Fruit fly (Drosophila melanogaster) whole organism, embryonic: ENCODE results near the gene CG16758.

Source experiments
- Ada2b ChIP-seq: fragments of 200-800 bp; sonication (Bioruptor generic); IDR thresholded peaks from 2 replicates; pipeline ENCODE4 v1.3.6; 2022; ENCODE audit warnings: missing biosample characterization, missing genetic modification characterization
- Atf6 ChIP-seq: fragments of 200-800 bp; sonication (Bioruptor generic); IDR thresholded peaks from 2 replicates; pipeline ENCODE4 v1.3.6; 2022; ENCODE audit warnings: missing biosample characterization, missing genetic modification characterization
- Awh ChIP-seq: fragments of 200-800 bp; sonication (Bioruptor generic); IDR thresholded peaks from 2 replicates; pipeline ENCODE4, ENCODE4 v1.3.6; 2022; ENCODE audit warnings: missing biosample characterization, missing genetic modification characterization
- CG10654 ChIP-seq: fragments of 200-800 bp; sonication (Bioruptor generic); optimal IDR thresholded peaks from 2 replicates; lab custom pipeline; 2016; ENCODE audit warnings: missing biosample characterization, missing genetic modification characterization
- CG13424 ChIP-seq: fragments of 200-800 bp; sonication (Bioruptor generic); optimal IDR thresholded peaks from 2 replicates; lab custom pipeline; 2019; ENCODE audit warnings: missing biosample characterization, mild to moderate bottlenecking, missing genetic modification characterization, moderate library complexity
- CG14050 ChIP-seq: fragments of 200-800 bp; sonication (Bioruptor generic); IDR thresholded peaks from 3 replicates; pipeline ENCODE4 v1.3.6; 2022; ENCODE audit warnings: missing biosample characterization, missing genetic modification characterization
- CG17359 ChIP-seq: fragments of 200-800 bp; sonication (Bioruptor generic); optimal IDR thresholded peaks from 3 replicates; lab custom pipeline; 2018; ENCODE audit warnings: missing biosample characterization, mild to moderate bottlenecking, missing genetic modification characterization, moderate library complexity
- CG17612 ChIP-seq: fragments of 200-800 bp; sonication (Bioruptor generic); IDR thresholded peaks from 2 replicates; pipeline ENCODE4 v1.3.6; 2022; ENCODE audit warnings: missing biosample characterization, missing genetic modification characterization
- CG17829 ChIP-seq: fragments of 200-800 bp; optimal IDR thresholded peaks from 2 replicates; lab custom pipeline; 2019; ENCODE audit warnings: missing biosample characterization, mild to moderate bottlenecking, missing genetic modification characterization, moderate library complexity
- CG2199 ChIP-seq: fragments of 200-800 bp; sonication (Bioruptor generic); IDR thresholded peaks from 3 replicates; pipeline ENCODE4 v1.3.6; 2022; ENCODE audit warnings: missing biosample characterization, missing genetic modification characterization
- CG2678 ChIP-seq: fragments of 200-800 bp; sonication (Bioruptor generic); optimal IDR thresholded peaks from 3 replicates; lab custom pipeline; 2019; ENCODE audit warnings: missing biosample characterization, mild to moderate bottlenecking, missing genetic modification characterization, moderate library complexity
- CG2712 ChIP-seq: fragments of 200-800 bp; optimal IDR thresholded peaks from 3 replicates; lab custom pipeline; 2019; ENCODE audit warnings: missing biosample characterization, mild to moderate bottlenecking, missing genetic modification characterization, moderate library complexity
- CG3163 ChIP-seq: fragments of 200-800 bp; sonication (Bioruptor generic); optimal IDR thresholded peaks from 3 replicates; lab custom pipeline; 2016; ENCODE audit warnings: missing biosample characterization, missing genetic modification characterization
- CG3407 ChIP-seq: fragments of 200-800 bp; sonication (Bioruptor generic); optimal IDR thresholded peaks from 2 replicates; lab custom pipeline; 2018; ENCODE audit warnings: missing biosample characterization, mild to moderate bottlenecking, missing genetic modification characterization
- CG43689 ChIP-seq: fragments of 200-800 bp; sonication (Bioruptor generic); IDR thresholded peaks from 2 replicates; pipeline ENCODE4 v1.3.6; 2022; ENCODE audit warnings: missing biosample characterization, missing genetic modification characterization
- CG4707 ChIP-seq: fragments of 200-800 bp; sonication (Bioruptor generic); optimal IDR thresholded peaks from 2 replicates; lab custom pipeline; 2018; ENCODE audit warnings: missing biosample characterization, mild to moderate bottlenecking, missing genetic modification characterization, moderate library complexity
- CG4730 ChIP-seq: fragments of 200-800 bp; sonication (Bioruptor generic); IDR thresholded peaks from 2 replicates; pipeline ENCODE4 v1.3.6; 2022; ENCODE audit warnings: missing biosample characterization, missing genetic modification characterization
- CG5180 ChIP-seq: fragments of 200-800 bp; sonication (Bioruptor generic); optimal IDR thresholded peaks from 3 replicates; lab custom pipeline; 2017; ENCODE audit warnings: missing biosample characterization, missing genetic modification characterization, mild to moderate bottlenecking, moderate library complexity, missing genetic modification reagents
- CG6813 ChIP-seq: fragments of 200-800 bp; sonication (Bioruptor generic); optimal IDR thresholded peaks from 2 replicates; lab custom pipeline; 2017; ENCODE audit warnings: missing biosample characterization, missing genetic modification characterization, mild to moderate bottlenecking, moderate library complexity, missing genetic modification reagents
- CG9437 ChIP-seq: fragments of 200-800 bp; sonication (Bioruptor generic); optimal IDR thresholded peaks from 2 replicates; lab custom pipeline; 2018; ENCODE audit warnings: missing biosample characterization, mild to moderate bottlenecking, missing genetic modification characterization
- D ChIP-seq, 2 experiments: fragments of 200-800 bp in 1 of 2; fragments of >200 bp in 1 of 2; sonication (Bioruptor generic) in 1 of 2; optimal IDR thresholded peaks; 2 replicates in 1 of 2; 3 replicates in 1 of 2; lab custom pipeline; 2017; ENCODE audit warnings: mild to moderate bottlenecking in 1 of 2, missing biosample characterization in 1 of 2, missing genetic modification characterization in 1 of 2, missing genetic modification reagents in 1 of 2
- D19A ChIP-seq: fragments of 200-800 bp; optimal IDR thresholded peaks from 3 replicates; lab custom pipeline; 2019; ENCODE audit warnings: missing biosample characterization, mild to moderate bottlenecking, missing genetic modification characterization, moderate library complexity
- D19B ChIP-seq: fragments of 200-800 bp; sonication (Bioruptor generic); optimal IDR thresholded peaks from 2 replicates; lab custom pipeline; 2017; ENCODE audit warnings: missing biosample characterization, mild to moderate bottlenecking, missing genetic modification characterization
- Dad ChIP-seq: fragments of 200-800 bp; sonication (Bioruptor generic); optimal IDR thresholded peaks from 3 replicates; lab custom pipeline; 2016; ENCODE audit warnings: missing biosample characterization, missing genetic modification characterization
- Dek ChIP-seq: fragments of 200-800 bp; sonication (Bioruptor generic); optimal IDR thresholded peaks from 3 replicates; lab custom pipeline; 2019; ENCODE audit warnings: missing biosample characterization, mild to moderate bottlenecking, missing genetic modification characterization, moderate library complexity
- Dip3 ChIP-seq: fragments of 200-800 bp; sonication (Bioruptor generic); optimal IDR thresholded peaks from 3 replicates; lab custom pipeline; 2016; ENCODE audit warnings: missing biosample characterization, missing genetic modification characterization
- Ets65A ChIP-seq: fragments of 200-800 bp; sonication (Bioruptor generic); peaks from one replicate; lab custom pipeline; 2016; ENCODE audit warnings: missing biosample characterization, missing genetic modification characterization
- Fer1 ChIP-seq: fragments of 200-800 bp; sonication (Bioruptor generic); optimal IDR thresholded peaks from 2 replicates; lab custom pipeline; 2017; ENCODE audit warnings: missing biosample characterization, mild to moderate bottlenecking, missing genetic modification characterization
- Gsc ChIP-seq: fragments of 200-800 bp; sonication (Bioruptor generic); IDR thresholded peaks from 2 replicates; pipeline ENCODE4 v1.3.6; 2022; ENCODE audit warnings: missing biosample characterization, missing genetic modification characterization
- Mrtf ChIP-seq: fragments of 200-800 bp; sonication (Bioruptor generic); IDR thresholded peaks from 3 replicates; pipeline ENCODE4 v1.3.6; 2022; ENCODE audit warnings: missing biosample characterization, missing genetic modification characterization
- Optix ChIP-seq: fragments of 200-800 bp; sonication (Bioruptor generic); IDR thresholded peaks from 3 replicates; pipeline ENCODE4 v1.3.6; 2022; ENCODE audit warnings: missing biosample characterization, missing genetic modification characterization
- Poxn ChIP-seq: fragments of 200-800 bp; sonication (Bioruptor generic); IDR thresholded peaks from 2 replicates; pipeline ENCODE4 v1.3.6; 2022; ENCODE audit warnings: missing biosample characterization, missing genetic modification characterization
- Rx ChIP-seq: fragments of 200-800 bp; sonication (Bioruptor generic); IDR thresholded peaks from 2 replicates; pipeline ENCODE4 v1.3.6; 2022; ENCODE audit warnings: missing biosample characterization, missing genetic modification characterization
- Sin3A ChIP-seq: fragments of >200 bp; optimal IDR thresholded peaks from 2 replicates; lab custom pipeline; 2018
- Sox100B ChIP-seq: fragments of 200-800 bp; sonication (Bioruptor generic); optimal IDR thresholded peaks from 3 replicates; lab custom pipeline; 2018; ENCODE audit warnings: missing biosample characterization, mild to moderate bottlenecking, missing genetic modification characterization
- Stat92E ChIP-seq, 3 experiments: fragments of >200 bp in 2 of 3; fragments of 200-800 bp in 1 of 3; sonication (Bioruptor generic) in 1 of 3; optimal IDR thresholded peaks; 2 replicates each; lab custom pipeline; 2017 to 2019; ENCODE audit warnings: missing biosample characterization in 3 of 3, missing genetic modification characterization in 3 of 3, mild to moderate bottlenecking in 1 of 3, moderate library complexity in 1 of 3
- ase ChIP-seq: fragments of 200-800 bp; sonication (Bioruptor generic); IDR thresholded peaks from 3 replicates; pipeline ENCODE4 v1.3.6; 2022; ENCODE audit warnings: missing biosample characterization, missing genetic modification characterization
- ash1 ChIP-seq: fragments of 200-800 bp; sonication (Bioruptor generic); optimal IDR thresholded peaks from 2 replicates; lab custom pipeline; 2018; ENCODE audit warnings: missing biosample characterization, mild to moderate bottlenecking, missing genetic modification characterization
- bcd ChIP-seq: fragments of 200-800 bp; sonication (Bioruptor generic); optimal IDR thresholded peaks from 2 replicates; lab custom pipeline; 2017; ENCODE audit warnings: missing biosample characterization, mild to moderate bottlenecking, missing genetic modification characterization
- bsh ChIP-seq, 2 experiments: fragments of 200-800 bp; sonication (Bioruptor generic); optimal IDR thresholded peaks; 2 replicates each; lab custom pipeline; 2017 to 2018; ENCODE audit warnings: mild to moderate bottlenecking in 2 of 2, missing biosample characterization in 2 of 2, missing genetic modification characterization in 2 of 2, moderate library complexity in 1 of 2
- ci ChIP-seq: fragments of 200-800 bp; sonication (Bioruptor generic); IDR thresholded peaks from 3 replicates; pipeline ENCODE4 v1.3.6; 2022; ENCODE audit warnings: missing biosample characterization, missing genetic modification characterization
- dati ChIP-seq: fragments of 200-800 bp; sonication (Bioruptor generic); IDR thresholded peaks from 2 replicates; pipeline ENCODE4 v1.3.6; 2022; ENCODE audit warnings: missing biosample characterization, missing genetic modification characterization
- dysf ChIP-seq: fragments of 200-800 bp; sonication (Bioruptor generic); IDR thresholded peaks from 3 replicates; pipeline ENCODE4 v1.3.6; 2022; ENCODE audit warnings: missing biosample characterization, missing genetic modification characterization
- en ChIP-seq: fragments of 200-800 bp; sonication (Bioruptor generic); optimal IDR thresholded peaks from 2 replicates; lab custom pipeline; 2016; ENCODE audit warnings: missing biosample characterization, missing genetic modification characterization
- gfzf ChIP-seq: fragments of 200-800 bp; sonication (Bioruptor generic); optimal IDR thresholded peaks from 2 replicates; lab custom pipeline; 2016; ENCODE audit warnings: missing biosample characterization, mild to moderate bottlenecking, missing genetic modification characterization, moderate library complexity
- hkb ChIP-seq, 2 experiments: fragments of 200-800 bp in 1 of 2; fragments of >200 bp in 1 of 2; sonication (Bioruptor generic) in 1 of 2; IDR thresholded peaks in 1 of 2; optimal IDR thresholded peaks in 1 of 2; 2 replicates each; pipeline versions ENCODE4 v1.3.6 to Lab custom; 2017 to 2022; ENCODE audit warnings: missing biosample characterization in 1 of 2, missing genetic modification characterization in 1 of 2
- otp ChIP-seq: fragments of 200-800 bp; sonication (Bioruptor generic); IDR thresholded peaks from 3 replicates; pipeline ENCODE4, ENCODE4 v1.3.6; 2022; ENCODE audit warnings: missing biosample characterization, missing genetic modification characterization
- stwl ChIP-seq: fragments of 200-800 bp; sonication (Bioruptor generic); optimal IDR thresholded peaks from 3 replicates; lab custom pipeline; 2018; ENCODE audit warnings: missing biosample characterization, mild to moderate bottlenecking, missing genetic modification characterization, moderate library complexity
- ttk ChIP-seq: fragments of 200-800 bp; sonication (Bioruptor generic); IDR thresholded peaks from 2 replicates; pipeline ENCODE4 v2.1.2; 2022; ENCODE audit warnings: missing biosample characterization, missing genetic modification characterization
- tup ChIP-seq: fragments of 200-800 bp; sonication (Bioruptor generic); optimal IDR thresholded peaks from 2 replicates; lab custom pipeline; 2016; ENCODE audit warnings: missing biosample characterization, mild to moderate bottlenecking, missing genetic modification characterization, moderate library complexity

Gene CG16758

dm6 chr3L:2532377-2532776, 29.0 kb upstream of the CG16758 start (continued):
- TF ChIP-seq CG17829 (tag; lab: Kevin White, UChicago) = peak; percentile 15
- TF ChIP-seq Ada2b (GFP tag; lab: Robert Waterston, UW) = peak; percentile 62
- no peak for TF ChIP-seq ash1 (GFP tag; lab: Kevin White, UChicago)
- TF ChIP-seq Ets65A (GFP tag; lab: Kevin White, UChicago) = peak; percentile 91
- TF ChIP-seq Awh (GFP tag; lab: Robert Waterston, UW) = no peak
- no peak for TF ChIP-seq stwl
- no peak for TF ChIP-seq Optix (GFP tag; lab: Robert Waterston, UW)
- TF ChIP-seq CG5180 (GFP tag; lab: Kevin White, UChicago) = no peak
- no peak for TF ChIP-seq CG10654
- no peak for TF ChIP-seq CG6813
- no peak for TF ChIP-seq CG43689 (GFP tag; lab: Robert Waterston, UW)
- TF ChIP-seq D (optimal IDR thresholded peaks at IDR 0.05; lab: Kevin White, UChicago) = no peak
- TF ChIP-seq D (GFP tag; optimal IDR thresholded peaks at IDR 0.05; lab: Kevin White, UChicago) = peak; percentile 0
- no peak for TF ChIP-seq Sin3A
- peak; percentile 66 for TF ChIP-seq CG4730 (GFP tag; lab: Robert Waterston, UW)
- peak; percentile 53 for TF ChIP-seq D19A (tag; lab: Kevin White, UChicago)
- TF ChIP-seq hkb (optimal IDR thresholded peaks at IDR 0.05; lab: Kevin White, UChicago) = no peak
- TF ChIP-seq hkb (GFP tag; IDR thresholded peaks at IDR 0.05; lab: Robert Waterston, UW) = peak; percentile 63
- TF ChIP-seq CG2678 (tag; lab: Kevin White, UChicago) = peak; percentile 37
- no peak for TF ChIP-seq CG9437 (GFP tag; lab: Kevin White, UChicago)
- TF ChIP-seq Atf6 (GFP tag; lab: Robert Waterston, UW) = peak; percentile 30; the same call in 1 of the 2 replicates
- TF ChIP-seq CG2199 (GFP tag; lab: Robert Waterston, UW) = 0 out of 3 replicates have a peak, but pooled peaks have one; percentile 60
- TF ChIP-seq ci = peak; percentile 83
- no peak for TF ChIP-seq Sox100B (GFP tag; lab: Kevin White, UChicago)
- TF ChIP-seq CG4707 = no peak
- peak; percentile 11; the same call in 2 of the 3 replicates for TF ChIP-seq CG14050 (GFP tag; lab: Robert Waterston, UW)
- no peak for TF ChIP-seq Dip3
- TF ChIP-seq CG2712 (tag; lab: Kevin White, UChicago) = peak; percentile 51
- peak; percentile 69 for TF ChIP-seq dysf
- TF ChIP-seq Stat92E (GFP tag; optimal IDR thresholded peaks at IDR 0.05; lab: Kevin White, UChicago) = no peak
- TF ChIP-seq Fer1 (GFP tag; lab: Kevin White, UChicago) = no peak
- TF ChIP-seq en (GFP tag; lab: Kevin White, UChicago) = no peak
- TF ChIP-seq ase (GFP tag; lab: Robert Waterston, UW) = peak; percentile 83
- peak; percentile 61 for TF ChIP-seq Rx (GFP tag; lab: Robert Waterston, UW)
- TF ChIP-seq Dad (GFP tag; lab: Kevin White, UChicago) = peak; percentile 8
- TF ChIP-seq Poxn (GFP tag; lab: Robert Waterston, UW) = no peak
- no peak for TF ChIP-seq tup
- TF ChIP-seq CG17359 (tag; lab: Kevin White, UChicago) = peak; percentile 47
- TF ChIP-seq otp (GFP tag; lab: Robert Waterston, UW) = peak; percentile 54; the same call in 2 of the 3 replicates
- TF ChIP-seq CG13424 (tag; lab: Kevin White, UChicago) = peak; percentile 14
- peak; percentile 45 for TF ChIP-seq dati (GFP tag; lab: Robert Waterston, UW)
- TF ChIP-seq Mrtf = peak; percentile 52; the same call in 2 of the 3 replicates
- TF ChIP-seq bcd (GFP tag; lab: Kevin White, UChicago) = peak; percentile 21
- no peak for TF ChIP-seq Dek
- 0 out of 2 replicates have a peak, but pooled peaks have one; percentile 6 for TF ChIP-seq Gsc (GFP tag; lab: Robert Waterston, UW)
- no peak for TF ChIP-seq CG3163 (GFP tag; lab: Kevin White, UChicago)
- no peak for TF ChIP-seq gfzf (GFP tag; lab: Kevin White, UChicago)
- no peak for TF ChIP-seq CG3407 (GFP tag; lab: Kevin White, UChicago)
- peak; percentile 78 for TF ChIP-seq ttk (GFP tag; lab: Robert Waterston, UW)
- TF ChIP-seq CG17612 (GFP tag; lab: Robert Waterston, UW) = 0 out of 2 replicates have a peak, but pooled peaks have one; percentile 40
- TF ChIP-seq D19B (GFP tag; lab: Kevin White, UChicago) = no peak
- TF ChIP-seq bsh (GFP tag; optimal IDR thresholded peaks at IDR 0.05; lab: Kevin White, UChicago) = peak in 1 of 2 experiments; percentile 43
